Worm (Caenorhabditis elegans) whole organism, L3 larva: ENCODE results near the gene F53A3.1.

Experiments
- R02D3.7 ChIP-seq: fragments of 150-350 bp; optimal IDR thresholded peaks from 2 replicates; lab custom pipeline; 2014; ENCODE audit warnings: missing biosample characterization, missing genetic modification characterization
- ZK546.5 ChIP-seq: sonication (generic microtip); optimal IDR thresholded peaks from 2 replicates; lab custom pipeline; 2017; ENCODE audit warnings: missing biosample characterization, missing genetic modification characterization
- aly-2 ChIP-seq: fragments of 150-350 bp; optimal IDR thresholded peaks from 2 replicates; lab custom pipeline; 2014; ENCODE audit warnings: missing biosample characterization, missing genetic modification characterization
- ama-1 ChIP-seq: fragments of 150-350 bp; optimal IDR thresholded peaks from 2 replicates; lab custom pipeline; 2018
- ceh-16 ChIP-seq: sonication (generic microtip); optimal IDR thresholded peaks from 2 replicates; lab custom pipeline; 2017; ENCODE audit warnings: missing biosample characterization, missing genetic modification characterization
- ceh-28 ChIP-seq: fragments of 150-350 bp; optimal IDR thresholded peaks from 2 replicates; lab custom pipeline; 2014; ENCODE audit warnings: missing biosample characterization, missing genetic modification reagents, missing genetic modification characterization
- ceh-82 ChIP-seq: fragments of 150-350 bp; optimal IDR thresholded peaks from 2 replicates; lab custom pipeline; 2014; ENCODE audit warnings: missing biosample characterization, missing genetic modification characterization
- ceh-9 ChIP-seq: sonication (generic microtip); optimal IDR thresholded peaks from 2 replicates; lab custom pipeline; 2018; ENCODE audit warnings: missing biosample characterization, missing genetic modification characterization
- daf-12 ChIP-seq: fragments of 150-350 bp; optimal IDR thresholded peaks from 2 replicates; lab custom pipeline; 2014; ENCODE audit warnings: missing biosample characterization, missing genetic modification reagents, missing genetic modification characterization
- egl-27 ChIP-seq: sonication (generic microtip); optimal IDR thresholded peaks from 4 replicates; lab custom pipeline; 2017; ENCODE audit warnings: missing biosample characterization, missing genetic modification reagents, missing genetic modification characterization
- egl-5 ChIP-seq: fragments of 150-350 bp; optimal IDR thresholded peaks from 2 replicates; lab custom pipeline; 2017; ENCODE audit warnings: missing biosample characterization, missing genetic modification reagents, missing genetic modification characterization, inconsistent platforms
- elt-1 ChIP-seq: fragments of 150-350 bp; optimal IDR thresholded peaks from 2 replicates; lab custom pipeline; 2014; ENCODE audit warnings: missing biosample characterization, missing genetic modification characterization
- elt-2 ChIP-seq: sonication (generic microtip); optimal IDR thresholded peaks from 2 replicates; lab custom pipeline; 2016; ENCODE audit warnings: missing genetic modification reagents, mild to moderate bottlenecking, missing genetic modification characterization, missing compliant biosample characterization
- elt-3 ChIP-seq, 3 experiments: fragments of 150-350 bp in 1 of 3; sonication (generic microtip) in 2 of 3; optimal IDR thresholded peaks; 2 replicates in 2 of 3; 4 replicates in 1 of 3; lab custom pipeline; 2014 to 2017; ENCODE audit warnings: missing biosample characterization in 3 of 3, missing genetic modification characterization in 3 of 3
- eor-1 ChIP-seq, 2 experiments: fragments of 150-350 bp; optimal IDR thresholded peaks; 2 replicates each; lab custom pipeline; 2014 to 2018; ENCODE audit warnings: missing biosample characterization in 2 of 2, missing genetic modification characterization in 2 of 2
- fkh-10 ChIP-seq: sonication (generic microtip); optimal IDR thresholded peaks from 2 replicates; lab custom pipeline; 2017; ENCODE audit warnings: missing biosample characterization, missing genetic modification reagents, missing genetic modification characterization
- fkh-2 ChIP-seq: fragments of 150-350 bp; optimal IDR thresholded peaks from 2 replicates; lab custom pipeline; 2014; ENCODE audit warnings: missing biosample characterization, missing genetic modification reagents, missing genetic modification characterization
- fos-1 ChIP-seq: fragments of 150-350 bp; optimal IDR thresholded peaks from 2 replicates; lab custom pipeline; 2014; ENCODE audit warnings: missing biosample characterization, missing genetic modification characterization
- hmg-11 ChIP-seq: sonication (generic microtip); optimal IDR thresholded peaks from 2 replicates; lab custom pipeline; 2016; ENCODE audit warnings: missing genetic modification characterization, missing compliant biosample characterization
- jun-1 ChIP-seq: fragments of 150-350 bp; optimal IDR thresholded peaks from 2 replicates; lab custom pipeline; 2014; ENCODE audit warnings: missing biosample characterization, missing genetic modification reagents, missing genetic modification characterization
- lin-15B ChIP-seq: fragments of 150-350 bp; optimal IDR thresholded peaks from 2 replicates; lab custom pipeline; 2014; ENCODE audit warnings: missing biosample characterization, missing genetic modification characterization
- lin-39 ChIP-seq: fragments of 150-350 bp; optimal IDR thresholded peaks from 2 replicates; lab custom pipeline; 2018; ENCODE audit warnings: missing biosample characterization, missing genetic modification reagents, missing genetic modification characterization
- lsy-12 ChIP-seq: sonication (generic microtip); optimal IDR thresholded peaks from 2 replicates; lab custom pipeline; 2016; ENCODE audit warnings: mild to moderate bottlenecking, missing genetic modification characterization, missing compliant biosample characterization
- mdl-1 ChIP-seq: fragments of 150-350 bp; optimal IDR thresholded peaks from 2 replicates; lab custom pipeline; 2014; ENCODE audit warnings: missing biosample characterization, missing genetic modification characterization
- mml-1 ChIP-seq: fragments of 150-350 bp; sonication (generic microtip); optimal IDR thresholded peaks from 3 replicates; lab custom pipeline; 2014; ENCODE audit warnings: missing biosample characterization, missing genetic modification characterization
- nfya-1 ChIP-seq: sonication (generic microtip); optimal IDR thresholded peaks from 2 replicates; lab custom pipeline; 2017; ENCODE audit warnings: missing genetic modification characterization, mild to moderate bottlenecking, missing compliant biosample characterization, antibody characterized with exemption, moderate library complexity; ENCODE audit not compliant: insufficient read depth
- nhr-11 ChIP-seq: fragments of 150-350 bp; optimal IDR thresholded peaks from 2 replicates; lab custom pipeline; 2014; ENCODE audit warnings: missing biosample characterization, missing genetic modification characterization
- nhr-12 ChIP-seq: fragments of 150-350 bp; optimal IDR thresholded peaks from 2 replicates; lab custom pipeline; 2014; ENCODE audit warnings: missing biosample characterization, missing genetic modification characterization
- nhr-23 ChIP-seq: fragments of 150-350 bp; optimal IDR thresholded peaks from 2 replicates; lab custom pipeline; 2014; ENCODE audit warnings: missing biosample characterization, missing genetic modification reagents, missing genetic modification characterization
- nhr-237 ChIP-seq: fragments of 150-350 bp; optimal IDR thresholded peaks from 2 replicates; lab custom pipeline; 2014; ENCODE audit warnings: missing biosample characterization, missing genetic modification characterization
- nhr-25 ChIP-seq: sonication (generic microtip); optimal IDR thresholded peaks from 2 replicates; lab custom pipeline; 2017; ENCODE audit warnings: missing biosample characterization, missing genetic modification characterization
- nhr-28 ChIP-seq: fragments of 150-350 bp; optimal IDR thresholded peaks from 2 replicates; lab custom pipeline; 2014; ENCODE audit warnings: missing biosample characterization, missing genetic modification characterization
- nhr-43 ChIP-seq: sonication (generic microtip); optimal IDR thresholded peaks from 2 replicates; lab custom pipeline; 2016; ENCODE audit warnings: mild to moderate bottlenecking, missing genetic modification characterization, missing compliant biosample characterization; ENCODE audit not compliant: poor library complexity, severe bottlenecking
- nhr-67 ChIP-seq: fragments of 150-350 bp; optimal IDR thresholded peaks from 2 replicates; lab custom pipeline; 2014; ENCODE audit warnings: missing biosample characterization, missing genetic modification characterization
- nhr-76 ChIP-seq: fragments of 150-350 bp; sonication (generic microtip); optimal IDR thresholded peaks from 5 replicates; lab custom pipeline; 2014; ENCODE audit warnings: missing biosample characterization, missing genetic modification characterization
- nhr-77 ChIP-seq: fragments of 150-350 bp; optimal IDR thresholded peaks from 2 replicates; lab custom pipeline; 2014; ENCODE audit warnings: missing biosample characterization, missing genetic modification characterization
- pha-4 ChIP-seq: fragments of 150-350 bp; optimal IDR thresholded peaks from 2 replicates; lab custom pipeline; 2014; ENCODE audit warnings: missing biosample characterization, missing genetic modification reagents, missing genetic modification characterization
- pqm-1 ChIP-seq: fragments of 150-350 bp; optimal IDR thresholded peaks from 2 replicates; lab custom pipeline; 2017; ENCODE audit warnings: missing biosample characterization, missing genetic modification characterization, inconsistent platforms
- sea-2 ChIP-seq: fragments of 150-350 bp; sonication (generic microtip); optimal IDR thresholded peaks from 4 replicates; lab custom pipeline; 2014; ENCODE audit warnings: missing biosample characterization, missing genetic modification reagents, missing genetic modification characterization
- skn-1 ChIP-seq: fragments of 150-350 bp; optimal IDR thresholded peaks from 2 replicates; lab custom pipeline; 2014; ENCODE audit warnings: missing biosample characterization, missing genetic modification characterization
- snpc-4 ChIP-seq: fragments of 150-350 bp; optimal IDR thresholded peaks from 2 replicates; lab custom pipeline; 2014; ENCODE audit warnings: missing biosample characterization, missing genetic modification characterization
- tbx-2 ChIP-seq: sonication (generic microtip); optimal IDR thresholded peaks from 2 replicates; lab custom pipeline; 2016; ENCODE audit warnings: mild to moderate bottlenecking, missing genetic modification characterization, missing compliant biosample characterization
- unc-39 ChIP-seq: sonication (generic microtip); optimal IDR thresholded peaks from 4 replicates; lab custom pipeline; 2017; ENCODE audit warnings: missing biosample characterization, missing genetic modification characterization
- unc-62 ChIP-seq: fragments of 150-350 bp; sonication (generic microtip); optimal IDR thresholded peaks from 4 replicates; lab custom pipeline; 2014; ENCODE audit warnings: missing biosample characterization, missing genetic modification reagents, missing genetic modification characterization
- zag-1 ChIP-seq: fragments of 150-350 bp; optimal IDR thresholded peaks from 2 replicates; lab custom pipeline; 2014; ENCODE audit warnings: missing biosample characterization, missing genetic modification characterization
- ztf-11 ChIP-seq: fragments of 150-350 bp; optimal IDR thresholded peaks from 2 replicates; lab custom pipeline; 2014; ENCODE audit warnings: missing biosample characterization, missing genetic modification characterization
- ztf-4 ChIP-seq: fragments of 150-350 bp; optimal IDR thresholded peaks from 2 replicates; lab custom pipeline; 2014; ENCODE audit warnings: missing biosample characterization, missing genetic modification characterization

The F53A3.1 gene

DNA sequence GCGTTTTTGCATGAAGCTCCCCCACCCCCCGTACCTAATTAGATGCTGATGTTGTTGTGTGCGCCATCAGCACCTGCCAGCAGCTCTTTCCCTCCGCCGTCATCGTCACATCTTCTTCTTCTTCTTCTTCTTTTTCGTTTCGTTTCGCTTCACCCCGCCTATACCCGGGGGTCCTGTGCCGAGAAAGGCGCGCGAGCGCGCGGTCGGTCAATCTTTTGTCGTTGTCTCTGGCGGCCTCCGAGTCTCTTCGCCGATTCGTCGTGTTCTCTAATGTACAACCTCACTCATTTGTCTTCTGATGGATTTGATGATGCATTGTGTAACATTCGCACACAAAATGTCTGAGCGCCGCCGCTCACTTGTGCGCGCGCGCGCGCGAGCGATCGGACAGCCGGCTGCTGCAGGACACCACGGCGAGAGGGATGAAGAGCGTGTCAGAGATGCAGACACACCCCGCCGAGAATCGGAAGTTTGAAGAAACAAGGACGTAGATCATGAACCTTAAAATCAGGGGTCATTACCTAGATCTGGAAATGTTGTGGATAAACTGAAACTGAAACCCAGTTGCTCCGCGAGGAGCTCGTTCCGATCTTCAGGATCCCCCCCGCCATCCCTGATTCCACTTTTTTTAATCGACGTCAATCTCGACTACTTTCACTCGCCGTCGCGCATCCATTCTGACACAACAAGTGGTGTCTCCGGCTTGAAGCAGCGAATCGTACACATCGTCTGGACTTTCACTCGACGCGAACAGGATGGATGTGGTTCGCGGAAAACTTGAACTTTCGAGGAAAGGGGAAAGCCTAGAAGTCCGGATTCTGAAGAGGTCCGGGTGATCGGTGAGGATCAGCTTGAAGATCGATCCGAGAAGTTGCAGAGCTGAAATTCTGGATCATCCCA, 19.8 kb downstream of the F53A3.1 start:
- peak; percentile 46 for TF ChIP-seq ceh-16
- no peak for TF ChIP-seq ceh-9 (tag; lab: Kevin White, UChicago)
- TF ChIP-seq nhr-11 (tag; lab: Kevin White, UChicago) = peak; percentile 29
- TF ChIP-seq hmg-11 (tag; lab: Kevin White, UChicago) = peak; percentile 77
- peak; percentile 46 for TF ChIP-seq fkh-10
- TF ChIP-seq egl-27 (tag; lab: Kevin White, UChicago) = peak; percentile 96
- TF ChIP-seq nhr-77 (tag; lab: Kevin White, UChicago) = no peak
- TF ChIP-seq pha-4 = peak; percentile 89
- peak; percentile 72 for TF ChIP-seq egl-5 (tag; lab: Kevin White, UChicago)
- TF ChIP-seq ceh-82 (tag; lab: Kevin White, UChicago) = peak; percentile 65
- peak in 1 of 3 experiments; percentile 49 for TF ChIP-seq elt-3 (tag; optimal IDR thresholded peaks at IDR 0.05; lab: Kevin White, UChicago)
- TF ChIP-seq tbx-2 = peak; percentile 73
- no peak for TF ChIP-seq nhr-67 (tag; lab: Kevin White, UChicago)
- TF ChIP-seq lsy-12 (tag; lab: Kevin White, UChicago) = peak; percentile 84
- TF ChIP-seq ztf-4 (tag; lab: Kevin White, UChicago) = no peak
- peak; percentile 85 for TF ChIP-seq nhr-43 (tag; lab: Kevin White, UChicago)
- peak; percentile 57 for TF ChIP-seq sea-2
- TF ChIP-seq nhr-12 = no peak
- peak; percentile 97 for TF ChIP-seq nhr-25
- TF ChIP-seq aly-2 (tag; lab: Kevin White, UChicago) = no peak
- TF ChIP-seq lin-15B (tag; lab: Kevin White, UChicago) = peak; percentile 58
- no peak for TF ChIP-seq unc-39 (tag; lab: Kevin White, UChicago)
- TF ChIP-seq ZK546.5 = no peak
- peak; percentile 91 for TF ChIP-seq jun-1
- peak; percentile 96 for TF ChIP-seq unc-62 (GFP tag; lab: Kevin White, UChicago)
- peak; percentile 68 for TF ChIP-seq ceh-28 (tag; lab: Kevin White, UChicago)
- TF ChIP-seq R02D3.7 (tag; lab: Kevin White, UChicago) = peak; percentile 57
- TF ChIP-seq skn-1 (tag; lab: Kevin White, UChicago) = peak; percentile 60
- TF ChIP-seq eor-1 (tag; optimal IDR thresholded peaks at IDR 0.05; lab: Kevin White, UChicago) = no peak
- TF ChIP-seq fkh-2 (tag; lab: Kevin White, UChicago) = no peak
- peak; percentile 100 for TF ChIP-seq lin-39 (tag; lab: Kevin White, UChicago)
- peak; percentile 16 for TF ChIP-seq ama-1
- TF ChIP-seq mml-1 (tag; lab: Kevin White, UChicago) = no peak
- TF ChIP-seq ztf-11 (tag; lab: Kevin White, UChicago) = no peak
- peak; percentile 56 for TF ChIP-seq mdl-1 (tag; lab: Kevin White, UChicago)
- TF ChIP-seq zag-1 (tag; lab: Kevin White, UChicago) = peak; percentile 33
- TF ChIP-seq pqm-1 (tag; lab: Kevin White, UChicago) = no peak
- peak; percentile 46 for TF ChIP-seq snpc-4 (tag; lab: Kevin White, UChicago)
- no peak for TF ChIP-seq daf-12 (tag; lab: Kevin White, UChicago)
- peak; percentile 94 for TF ChIP-seq nhr-23 (tag; lab: Kevin White, UChicago)
- no peak for TF ChIP-seq nhr-76
- peak; percentile 92 for TF ChIP-seq nfya-1 (tag; lab: Kevin White, UChicago)
- TF ChIP-seq fos-1 (tag; lab: Kevin White, UChicago) = peak; percentile 12
- peak; percentile 92 for TF ChIP-seq elt-1
- no peak for TF ChIP-seq nhr-28 (tag; lab: Kevin White, UChicago)
- TF ChIP-seq elt-2 = no peak
- no peak for TF ChIP-seq nhr-237 (tag; lab: Kevin White, UChicago)
